Fruit fly (Drosophila melanogaster) whole organism, pupa: ENCODE results near the gene Teh3.

Experiments used
- CG10348 ChIP-seq: fragments of 200-800 bp; sonication (Bioruptor generic); IDR thresholded peaks from 2 replicates; pipeline ENCODE4 v1.3.6; 2022; ENCODE audit warnings: missing biosample characterization, missing genetic modification characterization
- CG14655 ChIP-seq: fragments of 200-800 bp; sonication (Bioruptor generic); optimal IDR thresholded peaks from 3 replicates; lab custom pipeline; 2017; ENCODE audit warnings: mild to moderate bottlenecking, missing biosample characterization, missing genetic modification reagents, missing genetic modification characterization
- CG32121 ChIP-seq: fragments of 200-800 bp; sonication (Bioruptor generic); IDR thresholded peaks from 2 replicates; pipeline ENCODE4 v1.3.6; 2022; ENCODE audit warnings: missing biosample characterization, missing genetic modification characterization
- CG34367 ChIP-seq: fragments of 200-800 bp; sonication (Bioruptor generic); optimal IDR thresholded peaks from 2 replicates; lab custom pipeline; 2018; ENCODE audit warnings: missing biosample characterization, mild to moderate bottlenecking, missing genetic modification characterization
- CG4496 ChIP-seq: fragments of 200-800 bp; sonication (Bioruptor generic); IDR thresholded peaks from 3 replicates; pipeline ENCODE4 v1.3.6; 2022; ENCODE audit warnings: missing biosample characterization, missing genetic modification characterization
- CG8159 ChIP-seq: fragments of 200-800 bp; sonication (Bioruptor generic); optimal IDR thresholded peaks from 3 replicates; lab custom pipeline; 2018; ENCODE audit warnings: missing biosample characterization, mild to moderate bottlenecking, missing genetic modification characterization, moderate library complexity
- CG8301 ChIP-seq: fragments of 200-800 bp; sonication (Bioruptor generic); optimal IDR thresholded peaks from 2 replicates; lab custom pipeline; 2018; ENCODE audit warnings: missing biosample characterization, mild to moderate bottlenecking, missing genetic modification characterization
- CG9948 ChIP-seq: fragments of 200-800 bp; sonication (Bioruptor generic); optimal IDR thresholded peaks from 2 replicates; lab custom pipeline; 2018; ENCODE audit warnings: missing biosample characterization, mild to moderate bottlenecking, missing genetic modification characterization, moderate library complexity
- D1 ChIP-seq: fragments of 200-800 bp; sonication (Bioruptor generic); optimal IDR thresholded peaks from 2 replicates; lab custom pipeline; 2018; ENCODE audit warnings: missing biosample characterization, mild to moderate bottlenecking, missing genetic modification characterization, moderate library complexity
- Ets98B ChIP-seq: fragments of 200-800 bp; sonication (Bioruptor generic); IDR thresholded peaks from 2 replicates; pipeline ENCODE4 v1.3.6; 2022; ENCODE audit warnings: missing biosample characterization, missing genetic modification characterization
- Snoo ChIP-seq: fragments of 200-800 bp; sonication (Bioruptor generic); optimal IDR thresholded peaks from 3 replicates; lab custom pipeline; 2017; ENCODE audit warnings: missing biosample characterization, mild to moderate bottlenecking, missing genetic modification characterization, inconsistent platforms
- gl ChIP-seq: fragments of 200-800 bp; sonication (Bioruptor generic); optimal IDR thresholded peaks from 2 replicates; lab custom pipeline; 2018; ENCODE audit warnings: missing biosample characterization, mild to moderate bottlenecking, missing genetic modification characterization
- rn ChIP-seq: fragments of 200-800 bp; sonication (Bioruptor generic); IDR thresholded peaks from 2 replicates; pipeline ENCODE4 v1.3.6; 2022; ENCODE audit warnings: missing biosample characterization, missing genetic modification characterization

dm6 chr3L:4157852-4158251 is 26.6 kb downstream of the Teh3 start:
- TF ChIP-seq gl (tag; lab: Kevin White, UChicago), result no peak
- no peak for TF ChIP-seq CG4496 (GFP tag; lab: Robert Waterston, UW)
- no peak for TF ChIP-seq CG14655 (GFP tag; lab: Kevin White, UChicago)
- no peak for TF ChIP-seq CG32121 (GFP tag; lab: Robert Waterston, UW)
- no peak for TF ChIP-seq CG34367 (tag; lab: Kevin White, UChicago)
- TF ChIP-seq CG9948, result no peak
- TF ChIP-seq CG8301 (tag; lab: Kevin White, UChicago), result no peak
- no peak for TF ChIP-seq Ets98B (GFP tag; lab: Robert Waterston, UW)
- TF ChIP-seq rn (GFP tag; lab: Robert Waterston, UW), result no peak
- no peak for TF ChIP-seq CG10348 (GFP tag; lab: Robert Waterston, UW)
- TF ChIP-seq CG8159 (tag; lab: Kevin White, UChicago), result no peak
- no peak for TF ChIP-seq D1
- TF ChIP-seq Snoo (tag; lab: Kevin White, UChicago), result no peak
